Worm (Caenorhabditis elegans) whole organism, L2 larva: ENCODE measurements around the gene F38A6.4.

ENCODE experiments used
- C34F6.9 ChIP-seq: fragments of 150-350 bp; optimal IDR thresholded peaks from 2 replicates; lab custom pipeline; 2014; ENCODE audit warnings: missing biosample characterization, missing genetic modification characterization
- F13H6.1 ChIP-seq: sonication (generic microtip); optimal IDR thresholded peaks from 2 replicates; lab custom pipeline; 2016; ENCODE audit warnings: missing genetic modification characterization, missing compliant biosample characterization
- R02D3.7 ChIP-seq: fragments of 150-350 bp; optimal IDR thresholded peaks from 2 replicates; lab custom pipeline; 2014; ENCODE audit warnings: missing biosample characterization, missing genetic modification characterization
- Y55F3AM.14 ChIP-seq: fragments of 200-800 bp; sonication (Bioruptor generic); optimal IDR thresholded peaks from 2 replicates; lab custom pipeline; 2018; ENCODE audit warnings: mild to moderate bottlenecking, missing genetic modification characterization, missing compliant biosample characterization
- ZK546.5 ChIP-seq: sonication (generic microtip); optimal IDR thresholded peaks from 2 replicates; lab custom pipeline; 2017; ENCODE audit warnings: missing biosample characterization, missing genetic modification characterization
- aly-2 ChIP-seq: fragments of 150-350 bp; optimal IDR thresholded peaks from 2 replicates; lab custom pipeline; 2014; ENCODE audit warnings: missing biosample characterization, missing genetic modification characterization
- ama-1 ChIP-seq: fragments of 150-350 bp; optimal IDR thresholded peaks from 2 replicates; lab custom pipeline; 2018; ENCODE audit warnings: inconsistent platforms
- blmp-1 ChIP-seq: sonication (generic microtip); optimal IDR thresholded peaks from 2 replicates; lab custom pipeline; 2017; ENCODE audit warnings: missing genetic modification characterization, mild to moderate bottlenecking, missing compliant biosample characterization, antibody characterized with exemption, moderate library complexity; ENCODE audit not compliant: insufficient read depth
- ceh-16 ChIP-seq: fragments of 150-350 bp; optimal IDR thresholded peaks from 2 replicates; lab custom pipeline; 2014; ENCODE audit warnings: missing biosample characterization, missing genetic modification characterization
- ceh-82 ChIP-seq: fragments of 150-350 bp; optimal IDR thresholded peaks from 2 replicates; lab custom pipeline; 2014; ENCODE audit warnings: missing biosample characterization, missing genetic modification characterization
- crh-2 ChIP-seq: sonication (generic microtip); optimal IDR thresholded peaks from 2 replicates; lab custom pipeline; 2017; ENCODE audit warnings: missing biosample characterization, missing genetic modification characterization
- dmd-4 ChIP-seq: sonication (generic microtip); optimal IDR thresholded peaks from 2 replicates; lab custom pipeline; 2017; ENCODE audit warnings: missing biosample characterization, missing genetic modification characterization
- egl-27 ChIP-seq: sonication (generic microtip); optimal IDR thresholded peaks from 3 replicates; lab custom pipeline; 2017; ENCODE audit warnings: missing biosample characterization, missing genetic modification reagents, missing genetic modification characterization
- elt-3 ChIP-seq: sonication (generic microtip); optimal IDR thresholded peaks from 2 replicates; lab custom pipeline; 2017; ENCODE audit warnings: missing biosample characterization, missing genetic modification characterization
- fos-1 ChIP-seq: fragments of 150-350 bp; optimal IDR thresholded peaks from 2 replicates; lab custom pipeline; 2014; ENCODE audit warnings: missing biosample characterization, missing genetic modification characterization
- gmeb-1 ChIP-seq: fragments of 150-350 bp; optimal IDR thresholded peaks from 2 replicates; lab custom pipeline; 2014; ENCODE audit warnings: missing biosample characterization, missing genetic modification characterization
- lin-11 ChIP-seq: fragments of 150-350 bp; sonication (generic microtip); optimal IDR thresholded peaks from 2 replicates; lab custom pipeline; 2014; ENCODE audit warnings: missing biosample characterization, missing genetic modification characterization, inconsistent platforms, mixed read lengths
- lin-13 ChIP-seq: fragments of 150-350 bp; optimal IDR thresholded peaks from 2 replicates; lab custom pipeline; 2014; ENCODE audit warnings: missing biosample characterization, missing genetic modification reagents, missing genetic modification characterization
- lsy-2 ChIP-seq, 2 experiments: fragments of 150-350 bp in 1 of 2; sonication (generic microtip) in 1 of 2; optimal IDR thresholded peaks; 2 replicates each; lab custom pipeline; 2014 to 2017; ENCODE audit warnings: missing biosample characterization in 2 of 2, missing genetic modification characterization in 2 of 2
- mab-5 ChIP-seq: fragments of 150-350 bp; optimal IDR thresholded peaks from 2 replicates; lab custom pipeline; 2014; ENCODE audit warnings: missing biosample characterization, missing genetic modification characterization
- mdl-1 ChIP-seq, 2 experiments: fragments of 150-350 bp in 1 of 2; sonication (generic microtip) in 1 of 2; optimal IDR thresholded peaks; 2 replicates each; lab custom pipeline; 2017; ENCODE audit warnings: missing biosample characterization in 2 of 2, missing genetic modification characterization in 2 of 2
- nhr-10 ChIP-seq: sonication (generic microtip); optimal IDR thresholded peaks from 2 replicates; lab custom pipeline; 2017; ENCODE audit warnings: missing biosample characterization, missing genetic modification characterization
- nhr-11 ChIP-seq: fragments of 150-350 bp; optimal IDR thresholded peaks from 2 replicates; lab custom pipeline; 2014; ENCODE audit warnings: missing biosample characterization, missing genetic modification characterization
- nhr-12 ChIP-seq: fragments of 150-350 bp; optimal IDR thresholded peaks from 2 replicates; lab custom pipeline; 2014; ENCODE audit warnings: missing biosample characterization, missing genetic modification characterization
- nhr-129 ChIP-seq: fragments of 150-350 bp; optimal IDR thresholded peaks from 2 replicates; lab custom pipeline; 2014; ENCODE audit warnings: missing biosample characterization, missing genetic modification characterization
- nhr-21 ChIP-seq: fragments of 150-350 bp; optimal IDR thresholded peaks from 2 replicates; lab custom pipeline; 2014; ENCODE audit warnings: missing biosample characterization, missing genetic modification characterization
- nhr-23 ChIP-seq: fragments of 150-350 bp; optimal IDR thresholded peaks from 2 replicates; lab custom pipeline; 2014; ENCODE audit warnings: missing biosample characterization, missing genetic modification reagents, missing genetic modification characterization
- nhr-237 ChIP-seq: fragments of 150-350 bp; optimal IDR thresholded peaks from 2 replicates; lab custom pipeline; 2014; ENCODE audit warnings: missing biosample characterization, missing genetic modification characterization
- nhr-25 ChIP-seq: fragments of 150-350 bp; sonication (generic microtip); optimal IDR thresholded peaks from 3 replicates; lab custom pipeline; 2014; ENCODE audit warnings: missing biosample characterization, missing genetic modification characterization
- peb-1 ChIP-seq: fragments of 150-350 bp; optimal IDR thresholded peaks from 2 replicates; lab custom pipeline; 2014; ENCODE audit warnings: missing biosample characterization, missing genetic modification characterization
- sem-4 ChIP-seq: fragments of 150-350 bp; optimal IDR thresholded peaks from 2 replicates; lab custom pipeline; 2014; ENCODE audit warnings: missing biosample characterization, missing genetic modification reagents, missing genetic modification characterization
- skn-1 ChIP-seq: sonication (generic microtip); optimal IDR thresholded peaks from 2 replicates; lab custom pipeline; 2017; ENCODE audit warnings: missing biosample characterization, missing genetic modification characterization
- sma-3 ChIP-seq: sonication (generic microtip); optimal IDR thresholded peaks from 2 replicates; lab custom pipeline; 2016; ENCODE audit warnings: missing genetic modification reagents, missing genetic modification characterization, missing compliant biosample characterization
- sma-9 ChIP-seq, 2 experiments: fragments of 150-350 bp in 1 of 2; sonication (generic microtip) in 1 of 2; optimal IDR thresholded peaks; 2 replicates each; lab custom pipeline; 2014 to 2016; ENCODE audit warnings: missing genetic modification characterization in 2 of 2, mild to moderate bottlenecking in 1 of 2, missing biosample characterization in 1 of 2, missing compliant biosample characterization in 1 of 2, missing genetic modification reagents in 1 of 2, moderate library complexity in 1 of 2
- unc-39 ChIP-seq: fragments of 150-350 bp; optimal IDR thresholded peaks from 2 replicates; lab custom pipeline; 2014; ENCODE audit warnings: missing biosample characterization, missing genetic modification characterization
- unc-55 ChIP-seq: fragments of 150-350 bp; sonication (generic microtip); optimal IDR thresholded peaks from 3 replicates; lab custom pipeline; 2014; ENCODE audit warnings: missing biosample characterization, missing genetic modification reagents, missing genetic modification characterization
- unc-62 ChIP-seq: fragments of 150-350 bp; optimal IDR thresholded peaks from 2 replicates; lab custom pipeline; 2014; ENCODE audit warnings: missing biosample characterization, missing genetic modification reagents, missing genetic modification characterization
- zag-1 ChIP-seq: fragments of 150-350 bp; optimal IDR thresholded peaks from 2 replicates; lab custom pipeline; 2014; ENCODE audit warnings: missing biosample characterization, missing genetic modification characterization
- ztf-1 ChIP-seq: fragments of 200-800 bp; sonication (Bioruptor generic); conservative IDR thresholded peaks from 2 replicates; pipeline ENCODE4 v1.3.6; 2022; ENCODE audit warnings: missing genetic modification characterization, missing compliant biosample characterization
- ztf-11 ChIP-seq: sonication (generic microtip); optimal IDR thresholded peaks from 2 replicates; lab custom pipeline; 2017; ENCODE audit warnings: missing biosample characterization, missing genetic modification characterization
- ztf-4 ChIP-seq: fragments of 150-350 bp; optimal IDR thresholded peaks from 2 replicates; lab custom pipeline; 2014; ENCODE audit warnings: missing biosample characterization, missing genetic modification characterization

Gene F38A6.4

ce11 chrV:20789105-20789504 is 13.9 kb upstream of the F38A6.4 start, which contains the start of gene tpan-1 (continued):
- TF ChIP-seq nhr-23: no peak
- TF ChIP-seq, all 48 proteins: peak for 14

ce11 chrV:20785848-20786225 is 10.7 kb upstream of the F38A6.4 start:
- no peak for TF ChIP-seq nhr-21 (tag; lab: Kevin White, UChicago)
- no peak for TF ChIP-seq lin-11
- no peak for TF ChIP-seq nhr-25 (tag; lab: Kevin White, UChicago)
- no peak for TF ChIP-seq R02D3.7 (tag; lab: Kevin White, UChicago)
- TF ChIP-seq ZK546.5 (tag; lab: Kevin White, UChicago): no peak
- no peak for TF ChIP-seq fos-1 (tag; lab: Kevin White, UChicago)
- TF ChIP-seq nhr-23: no peak
- no peak for TF ChIP-seq skn-1 (tag; lab: Kevin White, UChicago)
- no peak for TF ChIP-seq aly-2 (tag; lab: Kevin White, UChicago)

- TF ChIP-seq blmp-1 (tag; lab: Kevin White, UChicago): no peak
- no peak for TF ChIP-seq unc-39 (tag; lab: Kevin White, UChicago)
- no peak for TF ChIP-seq unc-62 (GFP tag; lab: Kevin White, UChicago)
- peak; percentile 23 for TF ChIP-seq nhr-21 (tag; lab: Kevin White, UChicago)
- TF ChIP-seq skn-1 (tag; lab: Kevin White, UChicago): no peak
- no peak for TF ChIP-seq ceh-16
- no peak for TF ChIP-seq nhr-10
- no peak for TF ChIP-seq ama-1 (lab: Kevin White, UChicago)
- no peak for TF ChIP-seq nhr-23
- no peak for TF ChIP-seq sem-4 (tag; lab: Kevin White, UChicago)
- no peak for TF ChIP-seq gmeb-1 (tag; lab: Kevin White, UChicago)
- TF ChIP-seq egl-27 (tag; lab: Kevin White, UChicago): no peak
- no peak for TF ChIP-seq fos-1 (tag; lab: Kevin White, UChicago)
- no peak for TF ChIP-seq elt-3
- no peak for TF ChIP-seq sma-3 (GFP tag; lab: Kevin White, UChicago)
- TF ChIP-seq ztf-1: no peak
- TF ChIP-seq lsy-2 (tag; optimal IDR thresholded peaks at IDR 0.05; lab: Kevin White, UChicago): peak; percentile 11 to 19
- TF ChIP-seq R02D3.7 (tag; lab: Kevin White, UChicago): no peak
- TF ChIP-seq lin-13 (GFP tag; lab: Kevin White, UChicago): no peak
- no peak for TF ChIP-seq nhr-11 (tag; lab: Kevin White, UChicago)
- peak; percentile 45 for TF ChIP-seq nhr-25 (tag; lab: Kevin White, UChicago)
- no peak for TF ChIP-seq ceh-82
- no peak for TF ChIP-seq peb-1
- TF ChIP-seq ztf-4 (tag; lab: Kevin White, UChicago): peak; percentile 38
- TF ChIP-seq ztf-11 (tag; lab: Kevin White, UChicago): no peak
- TF ChIP-seq C34F6.9 (tag; lab: Kevin White, UChicago): peak; percentile 15
- TF ChIP-seq nhr-129 (tag; lab: Kevin White, UChicago): no peak
- TF ChIP-seq Y55F3AM.14 (GFP tag; lab: Kevin White, UChicago): no peak
- TF ChIP-seq dmd-4 (tag; lab: Kevin White, UChicago): no peak
- TF ChIP-seq nhr-12 (tag; lab: Kevin White, UChicago): no peak
- no peak for TF ChIP-seq zag-1
Observed at ce11 chrV:20785050-20785847, 10.1 kb upstream of the F38A6.4 start.

ce11 chrV:20783642-20784041 is 8.5 kb upstream of the F38A6.4 start:
- TF ChIP-seq nhr-11 (tag; lab: Kevin White, UChicago): no peak
- no peak for TF ChIP-seq blmp-1 (tag; lab: Kevin White, UChicago)

- TF ChIP-seq aly-2 (tag; lab: Kevin White, UChicago) (no peak), peb-1 (no peak), zag-1 (peak; percentile 91), elt-3 (no peak), gmeb-1 (tag; lab: Kevin White, UChicago) (no peak), lsy-2 (tag; optimal IDR thresholded peaks at IDR 0.05; lab: Kevin White, UChicago) (peak in 1 of 2 experiments; percentile 78), blmp-1 (tag; lab: Kevin White, UChicago) (no peak), nhr-10 (no peak), crh-2 (tag; lab: Kevin White, UChicago) (peak; percentile 82), nhr-237 (tag; lab: Kevin White, UChicago) (no peak), egl-27 (tag; lab: Kevin White, UChicago) (peak; percentile 14), unc-62 (GFP tag; lab: Kevin White, UChicago) (no peak), sma-3 (GFP tag; lab: Kevin White, UChicago) (no peak), ztf-1 (no peak), sma-9 (GFP tag; optimal IDR thresholded peaks at IDR 0.05; lab: Kevin White, UChicago) (peak; percentile 84), sma-9 (tag; optimal IDR thresholded peaks at IDR 0.05; lab: Kevin White, UChicago) (no peak), F13H6.1 (peak; percentile 69), ztf-4 (tag; lab: Kevin White, UChicago) (peak; percentile 49), ama-1 (lab: Kevin White, UChicago) (peak; percentile 42), unc-55 (GFP tag; lab: Kevin White, UChicago) (peak; percentile 97), mdl-1 (tag; optimal IDR thresholded peaks at IDR 0.05; lab: Kevin White, UChicago) (peak; percentile 63 to 88), C34F6.9 (tag; lab: Kevin White, UChicago) (peak; percentile 59), mab-5 (tag; lab: Kevin White, UChicago) (no peak), lin-11 (no peak)
Observed at ce11 chrV:20782188-20782587, 7.0 kb upstream of the F38A6.4 start.
